Worm (Caenorhabditis elegans): ENCODE measurements around the gene F15H10.9.

DNA sequence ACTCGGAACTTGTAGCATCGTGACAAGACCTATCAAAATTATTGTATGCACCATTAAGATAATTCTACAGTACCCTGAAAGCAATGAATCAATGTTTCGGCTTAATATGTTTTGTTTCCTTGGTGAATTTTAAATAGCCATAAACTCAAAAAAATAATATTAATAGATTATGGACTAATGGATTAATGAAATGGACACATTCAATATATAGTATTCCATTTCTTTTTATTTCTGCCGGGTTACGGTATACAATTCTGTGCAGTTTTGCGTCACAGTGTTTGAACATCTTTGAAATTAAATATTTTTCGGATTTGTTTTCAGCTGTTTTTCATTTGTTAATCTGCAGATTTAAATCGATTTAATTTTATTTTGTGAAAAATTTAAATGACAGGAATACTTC is 22.1 kb upstream of the F15H10.9 start, which contains the start of gene set-22:
- TF ChIP-seq skn-1 (tag; optimal IDR thresholded peaks at IDR 0.05) = no peak
- no peak for TF ChIP-seq duxl-1 (tag; optimal IDR thresholded peaks at IDR 0.05; ENCODE audit: poor library complexity)
- TF ChIP-seq nhr-111 (GFP tag; optimal IDR thresholded peaks at IDR 0.05) = no peak
- no peak for TF ChIP-seq nhr-237 (tag; optimal IDR thresholded peaks at IDR 0.05)
- TF ChIP-seq lsy-2 (tag; optimal IDR thresholded peaks at IDR 0.05) = no peak
- TF ChIP-seq nhr-28 (tag; optimal IDR thresholded peaks at IDR 0.05) = no peak
- no peak for TF ChIP-seq cey-2 (tag; optimal IDR thresholded peaks at IDR 0.05; ENCODE audit: borderline replicate concordance, insufficient read depth)
- TF ChIP-seq zag-1 (tag; optimal IDR thresholded peaks at IDR 0.05) = no peak
- no peak for TF ChIP-seq snpc-1.2 (GFP tag; IDR thresholded peaks at IDR 0.05)
- TF ChIP-seq lin-39 (tag; optimal IDR thresholded peaks at IDR 0.05) = no peak
- TF ChIP-seq fos-1 (tag; optimal IDR thresholded peaks at IDR 0.05) = no peak
